Fruit fly (Drosophila melanogaster) whole organism, pupa: ENCODE results near the gene RpS5b.

ENCODE experiments used
- CG10348 ChIP-seq: fragments of 200-800 bp; sonication (Bioruptor generic); IDR thresholded peaks from 2 replicates; pipeline ENCODE4 v1.3.6; 2022; ENCODE audit warnings: missing biosample characterization, missing genetic modification characterization
- CG12605 ChIP-seq: fragments of 200-800 bp; sonication (Bioruptor generic); IDR thresholded peaks from 2 replicates; pipeline ENCODE4 v1.3.6; 2022; ENCODE audit warnings: missing biosample characterization, missing genetic modification characterization
- CG13204 ChIP-seq: fragments of 200-800 bp; sonication (Bioruptor generic); optimal IDR thresholded peaks from 2 replicates; lab custom pipeline; 2018; ENCODE audit warnings: missing biosample characterization, mild to moderate bottlenecking, missing genetic modification characterization, moderate library complexity
- CG14655 ChIP-seq: fragments of 200-800 bp; sonication (Bioruptor generic); optimal IDR thresholded peaks from 3 replicates; lab custom pipeline; 2017; ENCODE audit warnings: mild to moderate bottlenecking, missing biosample characterization, missing genetic modification reagents, missing genetic modification characterization
- CG15710 ChIP-seq: fragments of 200-800 bp; sonication (Bioruptor generic); optimal IDR thresholded peaks from 2 replicates; lab custom pipeline; 2018; ENCODE audit warnings: missing biosample characterization, mild to moderate bottlenecking, missing genetic modification characterization, moderate library complexity
- CG17806 ChIP-seq: fragments of 200-800 bp; sonication (Bioruptor generic); optimal IDR thresholded peaks from 2 replicates; lab custom pipeline; 2018; ENCODE audit warnings: missing biosample characterization, mild to moderate bottlenecking, missing genetic modification characterization, moderate library complexity
- CG32121 ChIP-seq: fragments of 200-800 bp; sonication (Bioruptor generic); IDR thresholded peaks from 2 replicates; pipeline ENCODE4 v1.3.6; 2022; ENCODE audit warnings: missing biosample characterization, missing genetic modification characterization
- CG34367 ChIP-seq: fragments of 200-800 bp; sonication (Bioruptor generic); optimal IDR thresholded peaks from 2 replicates; lab custom pipeline; 2018; ENCODE audit warnings: missing biosample characterization, mild to moderate bottlenecking, missing genetic modification characterization
- CG4496 ChIP-seq: fragments of 200-800 bp; sonication (Bioruptor generic); IDR thresholded peaks from 3 replicates; pipeline ENCODE4 v1.3.6; 2022; ENCODE audit warnings: missing biosample characterization, missing genetic modification characterization
- CG8159 ChIP-seq: fragments of 200-800 bp; sonication (Bioruptor generic); optimal IDR thresholded peaks from 3 replicates; lab custom pipeline; 2018; ENCODE audit warnings: missing biosample characterization, mild to moderate bottlenecking, missing genetic modification characterization, moderate library complexity
- CG8301 ChIP-seq: fragments of 200-800 bp; sonication (Bioruptor generic); optimal IDR thresholded peaks from 2 replicates; lab custom pipeline; 2018; ENCODE audit warnings: missing biosample characterization, mild to moderate bottlenecking, missing genetic modification characterization
- CG9948 ChIP-seq: fragments of 200-800 bp; sonication (Bioruptor generic); optimal IDR thresholded peaks from 2 replicates; lab custom pipeline; 2018; ENCODE audit warnings: missing biosample characterization, mild to moderate bottlenecking, missing genetic modification characterization, moderate library complexity
- D1 ChIP-seq: fragments of 200-800 bp; sonication (Bioruptor generic); optimal IDR thresholded peaks from 2 replicates; lab custom pipeline; 2018; ENCODE audit warnings: missing biosample characterization, mild to moderate bottlenecking, missing genetic modification characterization, moderate library complexity
- EcR ChIP-seq: fragments of 200-800 bp; sonication (Bioruptor generic); optimal IDR thresholded peaks from 3 replicates; lab custom pipeline; 2019; ENCODE audit warnings: missing biosample characterization, missing genetic modification characterization, mild to moderate bottlenecking, moderate library complexity, missing genetic modification reagents
- Ets98B ChIP-seq: fragments of 200-800 bp; sonication (Bioruptor generic); IDR thresholded peaks from 2 replicates; pipeline ENCODE4 v1.3.6; 2022; ENCODE audit warnings: missing biosample characterization, missing genetic modification characterization
- Pif1A ChIP-seq: fragments of 200-800 bp; sonication (Bioruptor generic); optimal IDR thresholded peaks from 3 replicates; lab custom pipeline; 2016; ENCODE audit warnings: missing biosample characterization, missing genetic modification characterization
- Pif1B ChIP-seq: fragments of 200-800 bp; sonication (Bioruptor generic); optimal IDR thresholded peaks from 3 replicates; lab custom pipeline; 2016; ENCODE audit warnings: missing biosample characterization, missing genetic modification characterization
- Snoo ChIP-seq: fragments of 200-800 bp; sonication (Bioruptor generic); optimal IDR thresholded peaks from 3 replicates; lab custom pipeline; 2017; ENCODE audit warnings: missing biosample characterization, mild to moderate bottlenecking, missing genetic modification characterization, inconsistent platforms
- fd96Ca ChIP-seq: fragments of 200-800 bp; sonication (Bioruptor generic); IDR thresholded peaks from 3 replicates; pipeline ENCODE4 v1.3.6; 2022; ENCODE audit warnings: missing biosample characterization, missing genetic modification characterization
- gl ChIP-seq: fragments of 200-800 bp; sonication (Bioruptor generic); optimal IDR thresholded peaks from 2 replicates; lab custom pipeline; 2018; ENCODE audit warnings: missing biosample characterization, mild to moderate bottlenecking, missing genetic modification characterization
- rn ChIP-seq: fragments of 200-800 bp; sonication (Bioruptor generic); IDR thresholded peaks from 2 replicates; pipeline ENCODE4 v1.3.6; 2022; ENCODE audit warnings: missing biosample characterization, missing genetic modification characterization

The RpS5b gene

dm6 chr3R:14901408-14902352, at the start of gene RpS5b:
TSS of gene RpS5b (minus strand) at chr3R:14901563.
- peak; percentile 7 for TF ChIP-seq Snoo (tag; lab: Kevin White, UChicago)
- TF ChIP-seq Ets98B (GFP tag; lab: Robert Waterston, UW) = no peak
- TF ChIP-seq EcR (GFP tag; lab: Kevin White, UChicago) = no peak
- TF ChIP-seq gl (tag; lab: Kevin White, UChicago) = no peak
- no peak for TF ChIP-seq Pif1B (GFP tag; lab: Kevin White, UChicago)
- TF ChIP-seq CG12605 (GFP tag; lab: Robert Waterston, UW) = no peak
- no peak for TF ChIP-seq CG8301 (tag; lab: Kevin White, UChicago)
- no peak for TF ChIP-seq D1 (tag; lab: Kevin White, UChicago)
- TF ChIP-seq CG4496 = no peak

dm6 chr3R:14917927-14918829, 16.8 kb upstream of the RpS5b start, which contains the start of gene Sdr:
TSS of gene Sdr (plus strand) at chr3R:14918628.
- TF ChIP-seq CG14655 (GFP tag; lab: Kevin White, UChicago) (peak; percentile 36), Pif1A (GFP tag; lab: Kevin White, UChicago) (peak; percentile 25), CG13204 (GFP tag; lab: Kevin White, UChicago) (no peak), Ets98B (GFP tag; lab: Robert Waterston, UW) (no peak), CG9948 (tag; lab: Kevin White, UChicago) (peak; percentile 62), CG12605 (GFP tag; lab: Robert Waterston, UW) (no peak; the same call in 1 of the 2 replicates), CG32121 (GFP tag; lab: Robert Waterston, UW) (no peak), rn (GFP tag; lab: Robert Waterston, UW) (peak; percentile 24; the same call in 1 of the 2 replicates), CG8159 (tag; lab: Kevin White, UChicago) (peak; percentile 69), CG10348 (GFP tag; lab: Robert Waterston, UW) (no peak), Snoo (tag; lab: Kevin White, UChicago) (peak; percentile 38), D1 (tag; lab: Kevin White, UChicago) (no peak), CG8301 (tag; lab: Kevin White, UChicago) (no peak), CG4496 (no peak), Pif1B (GFP tag; lab: Kevin White, UChicago) (peak; percentile 4), CG15710 (tag; lab: Kevin White, UChicago) (peak; percentile 68), CG17806 (tag; lab: Kevin White, UChicago) (no peak), gl (tag; lab: Kevin White, UChicago) (peak; percentile 22), EcR (GFP tag; lab: Kevin White, UChicago) (no peak), fd96Ca (GFP tag; lab: Robert Waterston, UW) (no peak), CG34367 (tag; lab: Kevin White, UChicago) (peak; percentile 50)

- TF ChIP-seq CG13204 (GFP tag; lab: Kevin White, UChicago) = no peak
- TF ChIP-seq CG12605 (GFP tag; lab: Robert Waterston, UW) = no peak
- TF ChIP-seq CG17806 (tag; lab: Kevin White, UChicago) = no peak
- TF ChIP-seq gl (tag; lab: Kevin White, UChicago) = no peak
- TF ChIP-seq CG14655 (GFP tag; lab: Kevin White, UChicago) = no peak
- no peak for TF ChIP-seq fd96Ca (GFP tag; lab: Robert Waterston, UW)
- TF ChIP-seq CG9948 (tag; lab: Kevin White, UChicago) = no peak
Measured at dm6 chr3R:14912449-14912987, 11.2 kb upstream of the RpS5b start.

- TF ChIP-seq CG17806 (tag; lab: Kevin White, UChicago) (no peak), fd96Ca (GFP tag; lab: Robert Waterston, UW) (no peak), CG4496 (no peak), CG14655 (GFP tag; lab: Kevin White, UChicago) (no peak), rn (GFP tag; lab: Robert Waterston, UW) (no peak), CG10348 (GFP tag; lab: Robert Waterston, UW) (no peak), CG8159 (tag; lab: Kevin White, UChicago) (no peak), Ets98B (GFP tag; lab: Robert Waterston, UW) (no peak), CG13204 (GFP tag; lab: Kevin White, UChicago) (no peak), Pif1A (GFP tag; lab: Kevin White, UChicago) (no peak), D1 (tag; lab: Kevin White, UChicago) (no peak), EcR (GFP tag; lab: Kevin White, UChicago) (no peak), CG32121 (GFP tag; lab: Robert Waterston, UW) (no peak; the same call in 1 of the 2 replicates), gl (tag; lab: Kevin White, UChicago) (no peak), CG9948 (tag; lab: Kevin White, UChicago) (no peak), CG34367 (tag; lab: Kevin White, UChicago) (no peak), CG8301 (tag; lab: Kevin White, UChicago) (no peak), Snoo (tag; lab: Kevin White, UChicago) (no peak)
Measured at dm6 chr3R:14903837-14904431, 2.6 kb upstream of the RpS5b start, which contains the start of gene VhaPPA1-1. TSS of gene VhaPPA1-1 (minus strand) at chr3R:14904061.
